Worm (Caenorhabditis elegans): ENCODE results near the gene C54F6.5.

Gene C54F6.5

DNA sequence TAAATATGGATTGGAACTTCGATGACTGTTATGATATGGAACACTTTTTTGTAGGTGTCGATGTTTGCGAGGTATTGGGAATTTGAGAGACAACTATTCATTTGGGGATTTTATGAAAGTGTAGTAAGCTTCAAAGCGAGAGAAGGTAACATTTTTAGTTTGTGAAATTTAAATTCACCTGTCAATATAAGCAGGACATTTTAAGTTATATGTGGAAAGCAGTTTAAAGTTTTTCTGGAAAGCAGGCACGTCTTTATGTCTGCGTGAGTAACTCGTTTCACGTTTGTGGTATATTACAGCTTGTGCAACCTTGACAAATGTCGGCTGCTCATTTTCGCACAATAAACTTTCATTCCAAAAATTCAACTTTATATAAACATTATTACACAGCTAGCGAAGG lies 24.6 kb upstream of the C54F6.5 start, which contains the start of gene srh-229:
Gene srh-229, minus strand, starts transcription at position 101 of the 400 bp plus-strand sequence.
- no peak for TF ChIP-seq B0336.3 (GFP tag; IDR thresholded peaks at IDR 0.05)

DNA sequence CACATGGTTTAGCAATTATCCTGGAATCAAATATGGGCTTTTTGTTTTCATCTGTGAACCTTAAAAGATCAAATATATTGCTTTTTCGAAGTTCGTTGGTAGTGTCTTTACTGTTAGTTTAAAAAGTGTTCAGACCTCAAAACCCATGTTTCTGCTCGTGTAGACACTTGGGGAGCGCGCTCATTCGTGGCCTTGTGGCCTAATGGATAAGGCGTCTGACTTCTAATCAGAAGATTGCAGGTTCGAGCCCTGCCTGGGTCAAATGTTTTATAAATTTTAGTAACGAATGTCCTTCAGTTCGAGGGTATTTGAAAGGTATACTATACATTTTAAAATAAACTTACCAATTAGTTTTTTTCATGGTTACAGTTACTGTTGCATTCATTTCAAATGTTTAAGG lies 22.7 kb upstream of the C54F6.5 start:
- TF ChIP-seq attf-5 (GFP tag; optimal IDR thresholded peaks at IDR 0.05) (no peak), lin-40 (tag; optimal IDR thresholded peaks at IDR 0.05) (no peak), chd-7 (tag; optimal IDR thresholded peaks at IDR 0.05) (no peak), him-1 (tag; optimal IDR thresholded peaks at IDR 0.05) (peak; percentile 67), egl-18 (GFP tag; IDR thresholded peaks at IDR 0.05) (no peak), rcor-1 (GFP tag; IDR thresholded peaks at IDR 0.05) (no peak), aptf-2 (GFP tag; conservative IDR thresholded peaks at IDR 0.05) (no peak), T26A5.8 (tag; optimal IDR thresholded peaks at IDR 0.05) (no peak), K12H6.12 (tag; optimal IDR thresholded peaks at IDR 0.05) (no peak), pbrm-1 (GFP tag; IDR thresholded peaks at IDR 0.05) (peak; percentile 31; the same call in 1 of the 2 replicates), tlf-1 (GFP tag; optimal IDR thresholded peaks at IDR 0.05) (no peak), tbp1 (GFP tag; optimal IDR thresholded peaks at IDR 0.05) (peak; percentile 90), nhr-80 (tag; optimal IDR thresholded peaks at IDR 0.05) (no peak), tbx-9 (tag; optimal IDR thresholded peaks at IDR 0.05; ENCODE audit: borderline replicate concordance) (no peak), Y79H2A.3 (GFP tag; conservative IDR thresholded peaks at IDR 0.05) (no peak), bed-1 (GFP tag; IDR thresholded peaks at IDR 0.05) (no peak), D2030.7 (GFP tag; IDR thresholded peaks at IDR 0.05) (0 out of 2 replicates have a peak, but pooled peaks have one; percentile 44), hmg-1.2 (GFP tag; IDR thresholded peaks at IDR 0.05) (no peak), bed-2 (GFP tag; IDR thresholded peaks at IDR 0.05) (no peak), lsl-1 (GFP tag; optimal IDR thresholded peaks at IDR 0.05) (no peak), zfh-2 (GFP tag; conservative IDR thresholded peaks at IDR 0.05) (no peak), ets-4 (GFP tag; optimal IDR thresholded peaks at IDR 0.05) (no peak), ztf-18 (tag; optimal IDR thresholded peaks at IDR 0.05) (peak; percentile 15), mcd-1 (GFP tag; IDR thresholded peaks at IDR 0.05) (no peak), ztf-26 (tag; optimal IDR thresholded peaks at IDR 0.05) (no peak), sdz-38 (tag; optimal IDR thresholded peaks at IDR 0.05) (no peak), ztf-3 (GFP tag; optimal IDR thresholded peaks at IDR 0.05) (no peak), B0261.1 (tag; optimal IDR thresholded peaks at IDR 0.05) (peak; percentile 71), gei-17 (GFP tag; optimal IDR thresholded peaks at IDR 0.05) (no peak), F37B4.10 (GFP tag; IDR thresholded peaks at IDR 0.05) (no peak), nhr-179 (tag; optimal IDR thresholded peaks at IDR 0.05) (no peak), ztf-22 (GFP tag; optimal IDR thresholded peaks at IDR 0.05) (no peak), lin-26 (GFP tag; IDR thresholded peaks at IDR 0.05) (peak; percentile 55; the same call in 1 of the 2 replicates), Y67H2A.10 (GFP tag; conservative IDR thresholded peaks at IDR 0.05) (no peak), rec-8 (tag; optimal IDR thresholded peaks at IDR 0.05) (no peak), lin-35 (GFP tag; optimal IDR thresholded peaks at IDR 0.05) (no peak), sptf-2 (GFP tag; optimal IDR thresholded peaks at IDR 0.05) (no peak), madf-3 (GFP tag; IDR thresholded peaks at IDR 0.05) (no peak), rpc-1 (optimal IDR thresholded peaks at IDR 0.05) (peak; percentile 54), rpc-1 (tag; optimal IDR thresholded peaks at IDR 0.05) (peak; percentile 73), nhr-90 (tag; optimal IDR thresholded peaks at IDR 0.05) (no peak), ceh-58 (GFP tag; IDR thresholded peaks at IDR 0.05) (no peak), attf-3 (GFP tag; conservative IDR thresholded peaks at IDR 0.05) (no peak), F23B12.7 (tag; optimal IDR thresholded peaks at IDR 0.05; ENCODE audit: insufficient read depth) (peak; percentile 60), lag-1 (GFP tag; IDR thresholded peaks at IDR 0.05) (no peak), nhr-27 (tag; optimal IDR thresholded peaks at IDR 0.05) (no peak), B0035.1 (tag; optimal IDR thresholded peaks at IDR 0.05) (no peak)

All from whole organism, young adult.